Fruit fly (Drosophila melanogaster) whole organism, embryonic: ENCODE results near the gene CG34183.

ENCODE experiments used
- Atf-2 ChIP-seq: fragments of 200-800 bp; sonication (Bioruptor generic); optimal IDR thresholded peaks from 2 replicates; lab custom pipeline; 2016; ENCODE audit warnings: missing biosample characterization, missing genetic modification characterization
- Atf6 ChIP-seq: fragments of 200-800 bp; sonication (Bioruptor generic); IDR thresholded peaks from 2 replicates; pipeline ENCODE4 v1.3.6; 2022; ENCODE audit warnings: missing biosample characterization, missing genetic modification characterization
- Bteb2 ChIP-seq: fragments of 200-800 bp; sonication (Bioruptor generic); optimal IDR thresholded peaks from 2 replicates; lab custom pipeline; 2016; ENCODE audit warnings: missing biosample characterization, missing genetic modification characterization
- CG10366 ChIP-seq: fragments of 200-800 bp; sonication (Bioruptor generic); IDR thresholded peaks from 2 replicates; pipeline ENCODE4 v1.3.6; 2022; ENCODE audit warnings: missing biosample characterization, missing genetic modification characterization
- CG11247 ChIP-seq: fragments of 200-800 bp; sonication (Bioruptor generic); IDR thresholded peaks from 2 replicates; pipeline ENCODE4 v1.3.6; 2022; ENCODE audit warnings: missing biosample characterization, missing genetic modification characterization
- CG11456 ChIP-seq: fragments of 200-800 bp; sonication (Bioruptor generic); IDR thresholded peaks from 3 replicates; pipeline ENCODE4 v1.3.6; 2022; ENCODE audit warnings: missing biosample characterization, missing genetic modification characterization
- CG12104 ChIP-seq: fragments of 200-800 bp; sonication (Bioruptor generic); optimal IDR thresholded peaks from 3 replicates; lab custom pipeline; 2016; ENCODE audit warnings: missing biosample characterization, missing genetic modification characterization
- CG12155 ChIP-seq: fragments of 200-800 bp; sonication (Bioruptor generic); optimal IDR thresholded peaks from 3 replicates; lab custom pipeline; 2016; ENCODE audit warnings: missing biosample characterization, missing genetic modification characterization
- CG15601 ChIP-seq: fragments of 200-800 bp; sonication (Bioruptor generic); optimal IDR thresholded peaks from 3 replicates; lab custom pipeline; 2019; ENCODE audit warnings: missing biosample characterization, mild to moderate bottlenecking, missing genetic modification characterization, moderate library complexity
- CG1647 ChIP-seq: fragments of 200-800 bp; sonication (Bioruptor generic); optimal IDR thresholded peaks from 3 replicates; lab custom pipeline; 2016; ENCODE audit warnings: missing biosample characterization, missing genetic modification characterization
- CG17186 ChIP-seq: fragments of 200-800 bp; sonication (Bioruptor generic); optimal IDR thresholded peaks from 3 replicates; lab custom pipeline; 2017; ENCODE audit warnings: missing biosample characterization, missing genetic modification reagents, missing genetic modification characterization
- CG17328 ChIP-seq: fragments of 200-800 bp; sonication (Bioruptor generic); IDR thresholded peaks from 2 replicates; pipeline ENCODE4 v1.3.6; 2022; ENCODE audit warnings: missing biosample characterization, missing genetic modification characterization
- CG18262 ChIP-seq: fragments of 200-800 bp; optimal IDR thresholded peaks from 3 replicates; lab custom pipeline; 2019; ENCODE audit warnings: missing biosample characterization, mild to moderate bottlenecking, missing genetic modification characterization, moderate library complexity
- CG18599 ChIP-seq: fragments of 200-800 bp; sonication (Bioruptor generic); optimal IDR thresholded peaks from 3 replicates; lab custom pipeline; 2017; ENCODE audit warnings: missing biosample characterization, missing genetic modification characterization, mild to moderate bottlenecking, moderate library complexity, missing genetic modification reagents
- CG2678 ChIP-seq: fragments of 200-800 bp; sonication (Bioruptor generic); optimal IDR thresholded peaks from 3 replicates; lab custom pipeline; 2019; ENCODE audit warnings: missing biosample characterization, mild to moderate bottlenecking, missing genetic modification characterization, moderate library complexity
- CG30403 ChIP-seq: fragments of 200-800 bp; sonication (Bioruptor generic); optimal IDR thresholded peaks from 3 replicates; lab custom pipeline; 2016; ENCODE audit warnings: missing biosample characterization, missing genetic modification characterization
- CG3163 ChIP-seq: fragments of 200-800 bp; sonication (Bioruptor generic); optimal IDR thresholded peaks from 3 replicates; lab custom pipeline; 2016; ENCODE audit warnings: missing biosample characterization, missing genetic modification characterization
- CG32532 ChIP-seq: fragments of 200-800 bp; sonication (Bioruptor generic); IDR thresholded peaks from 2 replicates; pipeline ENCODE4 v1.3.6; 2022; ENCODE audit warnings: missing biosample characterization, missing genetic modification characterization
- CG7372 ChIP-seq: fragments of 200-800 bp; sonication (Bioruptor generic); IDR thresholded peaks from 2 replicates; pipeline ENCODE4 v1.3.6; 2022; ENCODE audit warnings: missing biosample characterization, missing genetic modification characterization
- CG8359 ChIP-seq: fragments of 200-800 bp; sonication (Bioruptor generic); optimal IDR thresholded peaks from 2 replicates; lab custom pipeline; 2017; ENCODE audit warnings: missing biosample characterization, mild to moderate bottlenecking, missing genetic modification characterization, borderline replicate concordance
- CG8388 ChIP-seq: fragments of 200-800 bp; sonication (Bioruptor generic); optimal IDR thresholded peaks from 2 replicates; lab custom pipeline; 2019; ENCODE audit warnings: missing biosample characterization, mild to moderate bottlenecking, missing genetic modification characterization, moderate library complexity
- Dip2 ChIP-seq: fragments of 200-800 bp; sonication (Bioruptor generic); IDR thresholded peaks from 2 replicates; pipeline ENCODE4 v1.3.6; 2022; ENCODE audit warnings: missing biosample characterization, missing genetic modification characterization
- Hmr ChIP-seq: fragments of 200-800 bp; sonication (Bioruptor generic); optimal IDR thresholded peaks from 3 replicates; lab custom pipeline; 2017; ENCODE audit warnings: mild to moderate bottlenecking, missing biosample characterization, missing genetic modification reagents, missing genetic modification characterization
- MESR4 ChIP-seq: fragments of 200-800 bp; sonication (Bioruptor generic); optimal IDR thresholded peaks from 2 replicates; lab custom pipeline; 2018; ENCODE audit warnings: missing biosample characterization, mild to moderate bottlenecking, missing genetic modification characterization, moderate library complexity
- NfI ChIP-seq: fragments of 200-800 bp; sonication (Bioruptor generic); optimal IDR thresholded peaks from 3 replicates; lab custom pipeline; 2018; ENCODE audit warnings: missing biosample characterization, mild to moderate bottlenecking, missing genetic modification characterization, moderate library complexity
- Opbp ChIP-seq: fragments of 200-800 bp; sonication (Bioruptor generic); IDR thresholded peaks from 3 replicates; pipeline ENCODE4 v1.3.6; 2022; ENCODE audit warnings: missing biosample characterization, missing genetic modification characterization; ENCODE audit not compliant: partially characterized antibody
- PHDP ChIP-seq: fragments of 200-800 bp; sonication (Bioruptor generic); optimal IDR thresholded peaks from 3 replicates; lab custom pipeline; 2018; ENCODE audit warnings: missing biosample characterization, mild to moderate bottlenecking, missing genetic modification characterization, moderate library complexity
- Rx ChIP-seq: fragments of 200-800 bp; sonication (Bioruptor generic); IDR thresholded peaks from 2 replicates; pipeline ENCODE4 v1.3.6; 2022; ENCODE audit warnings: missing biosample characterization, missing genetic modification characterization
- Sry-δ ChIP-seq: fragments of 200-800 bp; sonication (Bioruptor generic); optimal IDR thresholded peaks from 2 replicates; lab custom pipeline; 2016; ENCODE audit warnings: missing biosample characterization, missing genetic modification characterization
- bsh ChIP-seq, 2 experiments: fragments of 200-800 bp; sonication (Bioruptor generic); optimal IDR thresholded peaks; 2 replicates each; lab custom pipeline; 2017 to 2018; ENCODE audit warnings: mild to moderate bottlenecking in 2 of 2, missing biosample characterization in 2 of 2, missing genetic modification characterization in 2 of 2, moderate library complexity in 1 of 2
- chinmo ChIP-seq: fragments of 200-800 bp; sonication (Bioruptor generic); IDR thresholded peaks from 4 replicates; pipeline ENCODE4 v1.3.6; 2022; ENCODE audit warnings: missing biosample characterization, missing genetic modification characterization; ENCODE audit not compliant: partially characterized antibody
- chm ChIP-seq: fragments of 200-800 bp; sonication (Bioruptor generic); IDR thresholded peaks from 2 replicates; pipeline ENCODE4 v1.3.6; 2022; ENCODE audit warnings: missing biosample characterization, missing genetic modification characterization
- dysf ChIP-seq: fragments of 200-800 bp; sonication (Bioruptor generic); IDR thresholded peaks from 3 replicates; pipeline ENCODE4 v1.3.6; 2022; ENCODE audit warnings: missing biosample characterization, missing genetic modification characterization
- fd64A ChIP-seq: fragments of 200-800 bp; sonication (Bioruptor generic); optimal IDR thresholded peaks from 3 replicates; lab custom pipeline; 2018; ENCODE audit warnings: missing biosample characterization, mild to moderate bottlenecking, missing genetic modification characterization
- fru ChIP-seq: fragments of >200 bp; optimal IDR thresholded peaks from 2 replicates; lab custom pipeline; 2017
- gem ChIP-seq: fragments of 200-800 bp; sonication (Bioruptor generic); optimal IDR thresholded peaks from 2 replicates; lab custom pipeline; 2019; ENCODE audit warnings: missing biosample characterization, mild to moderate bottlenecking, missing genetic modification characterization, moderate library complexity
- grn ChIP-seq: fragments of 200-800 bp; sonication (Bioruptor generic); optimal IDR thresholded peaks from 3 replicates; lab custom pipeline; 2017; ENCODE audit warnings: missing biosample characterization, missing genetic modification characterization
- gsb ChIP-seq: fragments of 200-800 bp; sonication (Bioruptor generic); IDR thresholded peaks from 2 replicates; pipeline ENCODE4 v1.3.6; 2022; ENCODE audit warnings: missing biosample characterization, missing genetic modification characterization
- gt ChIP-seq: fragments of 200-800 bp; sonication (Bioruptor generic); IDR thresholded peaks from 2 replicates; pipeline ENCODE4 v1.3.6; 2022; ENCODE audit warnings: missing biosample characterization, missing genetic modification characterization
- hbn ChIP-seq: fragments of 200-800 bp; sonication (Bioruptor generic); IDR thresholded peaks from 2 replicates; pipeline ENCODE4 v1.3.6; 2022; ENCODE audit warnings: missing biosample characterization, missing genetic modification characterization; ENCODE audit not compliant: partially characterized antibody
- lmd ChIP-seq: fragments of 200-800 bp; sonication (Bioruptor generic); IDR thresholded peaks from 2 replicates; pipeline ENCODE4 v1.3.6; 2022; ENCODE audit warnings: missing biosample characterization, missing genetic modification characterization
- mam ChIP-seq: fragments of 200-800 bp; sonication (Bioruptor generic); optimal IDR thresholded peaks from 3 replicates; lab custom pipeline; 2016; ENCODE audit warnings: missing biosample characterization, missing genetic modification characterization
- mirr ChIP-seq: fragments of 200-800 bp; sonication (Bioruptor generic); optimal IDR thresholded peaks from 3 replicates; lab custom pipeline; 2018; ENCODE audit warnings: missing biosample characterization, mild to moderate bottlenecking, missing genetic modification characterization
- pfk ChIP-seq: fragments of 200-800 bp; sonication (Bioruptor generic); optimal IDR thresholded peaks from 2 replicates; lab custom pipeline; 2018; ENCODE audit warnings: missing biosample characterization, mild to moderate bottlenecking, missing genetic modification characterization, moderate library complexity
- pnt ChIP-seq: fragments of 200-800 bp; sonication (Bioruptor generic); optimal IDR thresholded peaks from 3 replicates; lab custom pipeline; 2016; ENCODE audit warnings: missing biosample characterization, missing genetic modification characterization
- sisA ChIP-seq: fragments of 200-800 bp; sonication (Bioruptor generic); IDR thresholded peaks from 2 replicates; pipeline ENCODE4 v1.3.6; 2022; ENCODE audit warnings: missing biosample characterization, missing genetic modification characterization
- so ChIP-seq: fragments of 200-800 bp; sonication (Bioruptor generic); IDR thresholded peaks from 3 replicates; pipeline ENCODE4 v1.3.6; 2022; ENCODE audit warnings: missing biosample characterization, missing genetic modification characterization
- tap ChIP-seq: fragments of 200-800 bp; optimal IDR thresholded peaks from 3 replicates; lab custom pipeline; 2019; ENCODE audit warnings: missing biosample characterization, mild to moderate bottlenecking, missing genetic modification characterization, moderate library complexity
- unc-4 ChIP-seq: fragments of 200-800 bp; sonication (Bioruptor generic); IDR thresholded peaks from 2 replicates; pipeline ENCODE4 v1.3.6; 2022; ENCODE audit warnings: missing biosample characterization, missing genetic modification characterization; ENCODE audit not compliant: partially characterized antibody
- zfh2 ChIP-seq: fragments of 200-800 bp; sonication (Bioruptor generic); optimal IDR thresholded peaks from 2 replicates; lab custom pipeline; 2016; ENCODE audit warnings: missing biosample characterization, missing genetic modification characterization

CG34183 gene

dm6 chr2L:9908468-9908967, 17.9 kb upstream of the CG34183 start, which contains the start of gene CG13124 (continued):
- no peak for TF ChIP-seq gt (GFP tag; lab: Robert Waterston, UW)
- TF ChIP-seq chm, result peak; percentile 57; the same call in 1 of the 2 replicates
- TF ChIP-seq CG18599 (GFP tag; lab: Kevin White, UChicago), result peak; percentile 43
- TF ChIP-seq zfh2 (GFP tag; lab: Kevin White, UChicago), result no peak
- TF ChIP-seq bsh (GFP tag; optimal IDR thresholded peaks at IDR 0.05; lab: Kevin White, UChicago), result no peak
- TF ChIP-seq CG7372 (GFP tag; lab: Robert Waterston, UW), result 0 out of 2 replicates have a peak, but pooled peaks have one; percentile 26
- no peak; the same call in 1 of the 2 replicates for TF ChIP-seq lmd (GFP tag; lab: Robert Waterston, UW)
- TF ChIP-seq Sry-δ (GFP tag; lab: Kevin White, UChicago), result no peak
- TF ChIP-seq Opbp (GFP tag; lab: Robert Waterston, UW), result no peak
- no peak for TF ChIP-seq CG30403
- no peak for TF ChIP-seq Dip2 (GFP tag; lab: Robert Waterston, UW)
- TF ChIP-seq Atf-2, result no peak
- peak; percentile 7; the same call in 1 of the 2 replicates for TF ChIP-seq gsb (GFP tag; lab: Robert Waterston, UW)
- TF ChIP-seq MESR4 (GFP tag; lab: Kevin White, UChicago), result peak; percentile 5
- peak; percentile 37 for TF ChIP-seq gem (tag; lab: Kevin White, UChicago)
- 0 out of 2 replicates have a peak, but pooled peaks have one; percentile 29 for TF ChIP-seq unc-4 (GFP tag; lab: Robert Waterston, UW)
- no peak for TF ChIP-seq CG12155 (GFP tag; lab: Kevin White, UChicago)
- no peak for TF ChIP-seq CG11247 (GFP tag; lab: Robert Waterston, UW)
- no peak for TF ChIP-seq CG8388 (GFP tag; lab: Kevin White, UChicago)
- TF ChIP-seq CG17328 (GFP tag; lab: Robert Waterston, UW), result peak; percentile 38; the same call in 1 of the 2 replicates
- TF ChIP-seq CG32532 (GFP tag; lab: Robert Waterston, UW), result peak; percentile 73; the same call in 1 of the 2 replicates
- peak; percentile 86 for TF ChIP-seq CG3163 (GFP tag; lab: Kevin White, UChicago)
- no peak for TF ChIP-seq CG12104 (GFP tag; lab: Kevin White, UChicago)
- TF ChIP-seq pnt (GFP tag; lab: Kevin White, UChicago), result no peak
- no peak for TF ChIP-seq Bteb2
- peak; percentile 50 for TF ChIP-seq PHDP (tag; lab: Kevin White, UChicago)
- no peak for TF ChIP-seq CG15601 (tag; lab: Kevin White, UChicago)
- TF ChIP-seq CG10366 (GFP tag; lab: Robert Waterston, UW), result no peak
- TF ChIP-seq chinmo (GFP tag; lab: Robert Waterston, UW), result peak; percentile 80; the same call in 1 of the 4 replicates
- no peak for TF ChIP-seq CG17186 (GFP tag; lab: Kevin White, UChicago)
- no peak for TF ChIP-seq Rx (GFP tag; lab: Robert Waterston, UW)
- TF ChIP-seq grn, result no peak
- TF ChIP-seq fru (lab: Kevin White, UChicago), result no peak
- TF ChIP-seq mirr, result peak; percentile 57
- TF ChIP-seq hbn (GFP tag; lab: Robert Waterston, UW), result no peak
- no peak for TF ChIP-seq tap (tag; lab: Kevin White, UChicago)
- peak; percentile 43; the same call in 2 of the 3 replicates for TF ChIP-seq dysf (GFP tag; lab: Robert Waterston, UW)
- peak; percentile 32 for TF ChIP-seq NfI (GFP tag; lab: Kevin White, UChicago)
- TF ChIP-seq pfk, result no peak
- TF ChIP-seq CG1647 (GFP tag; lab: Kevin White, UChicago), result no peak
- TF ChIP-seq CG18262, result no peak
- no peak for TF ChIP-seq CG11456
- no peak for TF ChIP-seq sisA (GFP tag; lab: Robert Waterston, UW)
- peak; percentile 8 for TF ChIP-seq mam
- TF ChIP-seq Atf6 (GFP tag; lab: Robert Waterston, UW), result peak; percentile 59
- no peak for TF ChIP-seq CG8359 (GFP tag; lab: Kevin White, UChicago)
- TF ChIP-seq so (GFP tag; lab: Robert Waterston, UW), result peak; percentile 61; the same call in 1 of the 3 replicates
- peak; percentile 43 for TF ChIP-seq CG2678 (tag; lab: Kevin White, UChicago)
- TF ChIP-seq fd64A (GFP tag; lab: Kevin White, UChicago), result no peak
- TF ChIP-seq Hmr, result peak; percentile 55
